Worm (Caenorhabditis elegans) whole organism, L4 larva: ENCODE results near the gene C05D9.3.
"Not testable (repeated sequence)": the region's sequence is repeated elsewhere in the genome, so short reads cannot be mapped to it uniquely, and the experiment has no call there.

Source experiments
- F26F4.8 ChIP-seq: fragments of 200-800 bp; sonication (Bioruptor generic); conservative IDR thresholded peaks from 2 replicates; pipeline ENCODE4 v1.3.6; 2022; ENCODE audit warnings: missing genetic modification characterization, missing compliant biosample characterization
- F44E2.7 ChIP-seq: fragments of 200-800 bp; sonication (Bioruptor generic); IDR thresholded peaks from 2 replicates; pipeline ENCODE4 v2.1.2; 2022; ENCODE audit warnings: missing genetic modification characterization, missing compliant biosample characterization
- T26A8.4 ChIP-seq: fragments of 200-800 bp; sonication (Bioruptor generic); IDR thresholded peaks from 2 replicates; pipeline ENCODE4 v1.3.6; 2022; ENCODE audit warnings: missing genetic modification characterization, missing compliant biosample characterization
- ZK337.2 ChIP-seq: fragments of 200-800 bp; sonication (Bioruptor generic); IDR thresholded peaks from 2 replicates; pipeline ENCODE4 v1.3.6; 2022; ENCODE audit warnings: missing genetic modification reagents, missing genetic modification characterization, missing compliant biosample characterization
- ZK546.5 ChIP-seq, 2 experiments: sonication (generic microtip); optimal IDR thresholded peaks; 2 replicates each; lab custom pipeline; 2017; ENCODE audit warnings: missing biosample characterization in 2 of 2, missing genetic modification characterization in 2 of 2
- ama-1 ChIP-seq: fragments of 150-350 bp; optimal IDR thresholded peaks from 2 replicates; lab custom pipeline; 2014; ENCODE audit warnings: inconsistent platforms, mixed read lengths
- arid-1 ChIP-seq: fragments of 200-800 bp; sonication (Bioruptor generic); conservative IDR thresholded peaks from 2 replicates; pipeline ENCODE4 v1.3.6; 2022; ENCODE audit warnings: missing genetic modification reagents, missing genetic modification characterization, missing compliant biosample characterization
- attf-4 ChIP-seq: sonication (generic microtip); optimal IDR thresholded peaks from 3 replicates; lab custom pipeline; 2017; ENCODE audit warnings: missing biosample characterization, missing genetic modification characterization
- ceh-28 ChIP-seq: fragments of 150-350 bp; optimal IDR thresholded peaks from 2 replicates; lab custom pipeline; 2014; ENCODE audit warnings: missing biosample characterization, missing genetic modification reagents, missing genetic modification characterization
- ceh-32 ChIP-seq: sonication (generic microtip); optimal IDR thresholded peaks from 2 replicates; lab custom pipeline; 2016; ENCODE audit warnings: mild to moderate bottlenecking, missing genetic modification characterization, missing compliant biosample characterization; ENCODE audit not compliant: poor library complexity
- ceh-44 ChIP-seq: fragments of 200-800 bp; sonication (Bioruptor generic); IDR thresholded peaks from 2 replicates; pipeline ENCODE4 v1.3.6; 2022; ENCODE audit warnings: missing genetic modification reagents, missing genetic modification characterization, missing compliant biosample characterization
- ctbp-1 ChIP-seq: fragments of 200-800 bp; sonication (Bioruptor generic); IDR thresholded peaks from 2 replicates; pipeline ENCODE4 v1.3.6; 2022; ENCODE audit warnings: missing genetic modification reagents, missing genetic modification characterization, missing compliant biosample characterization
- daf-12 ChIP-seq: fragments of 150-350 bp; optimal IDR thresholded peaks from 2 replicates; lab custom pipeline; 2014; ENCODE audit warnings: missing biosample characterization, missing genetic modification reagents, missing genetic modification characterization
- daf-16 ChIP-seq, 3 experiments: sonication (generic microtip); optimal IDR thresholded peaks; 2 replicates each; lab custom pipeline; 2016 to 2017; ENCODE audit warnings: missing genetic modification characterization in 3 of 3, missing genetic modification reagents in 3 of 3, mild to moderate bottlenecking in 2 of 3, missing compliant biosample characterization in 2 of 3, missing biosample characterization in 1 of 3, moderate library complexity in 1 of 3
- dmd-6 ChIP-seq: fragments of 200-800 bp; sonication (Bioruptor generic); IDR thresholded peaks from 2 replicates; pipeline ENCODE4 v1.3.6; 2022; ENCODE audit warnings: missing genetic modification reagents, missing genetic modification characterization, missing compliant biosample characterization
- dmd-8 ChIP-seq: fragments of 200-800 bp; sonication (Bioruptor generic); IDR thresholded peaks from 2 replicates; pipeline ENCODE4 v1.3.6; 2022; ENCODE audit warnings: missing genetic modification characterization, missing compliant biosample characterization
- dmd-9 ChIP-seq: fragments of 200-800 bp; sonication (Bioruptor generic); IDR thresholded peaks from 2 replicates; pipeline ENCODE4 v1.3.6; 2022; ENCODE audit warnings: missing genetic modification reagents, missing genetic modification characterization, missing compliant biosample characterization
- dpl-1 ChIP-seq: fragments of 150-350 bp; optimal IDR thresholded peaks from 2 replicates; lab custom pipeline; 2014; ENCODE audit warnings: missing biosample characterization, missing genetic modification reagents, missing genetic modification characterization
- dve-1 ChIP-seq: sonication (generic microtip); optimal IDR thresholded peaks from 2 replicates; lab custom pipeline; 2017; ENCODE audit warnings: antibody characterized with exemption, mild to moderate bottlenecking, missing genetic modification characterization, missing compliant biosample characterization; ENCODE audit not compliant: insufficient read depth
- egl-43 ChIP-seq: fragments of 200-800 bp; sonication (Bioruptor generic); IDR thresholded peaks from 2 replicates; pipeline ENCODE4 v1.3.6; 2022; ENCODE audit warnings: missing genetic modification reagents, missing genetic modification characterization, missing compliant biosample characterization
- fkh-10 ChIP-seq: fragments of 150-350 bp; optimal IDR thresholded peaks from 2 replicates; lab custom pipeline; 2014; ENCODE audit warnings: missing biosample characterization, missing genetic modification reagents, missing genetic modification characterization
- hlh-11 ChIP-seq: fragments of 200-800 bp; sonication (Bioruptor generic); optimal IDR thresholded peaks from 2 replicates; lab custom pipeline; 2018; ENCODE audit warnings: mild to moderate bottlenecking, missing genetic modification characterization, missing compliant biosample characterization
- jun-1 ChIP-seq: fragments of 150-350 bp; optimal IDR thresholded peaks from 2 replicates; lab custom pipeline; 2014; ENCODE audit warnings: missing biosample characterization, missing genetic modification reagents, missing genetic modification characterization
- lim-7 ChIP-seq: fragments of 200-800 bp; sonication (Bioruptor generic); IDR thresholded peaks from 2 replicates; pipeline ENCODE4 v1.3.6; 2022; ENCODE audit warnings: missing genetic modification characterization, missing compliant biosample characterization
- lin-1 ChIP-seq: fragments of 200-800 bp; sonication (Bioruptor generic); IDR thresholded peaks from 2 replicates; pipeline ENCODE4 v1.3.6; 2022; ENCODE audit warnings: missing genetic modification reagents, missing genetic modification characterization, missing compliant biosample characterization
- lin-13 ChIP-seq: fragments of 150-350 bp; optimal IDR thresholded peaks from 2 replicates; lab custom pipeline; 2014; ENCODE audit warnings: missing biosample characterization, missing genetic modification reagents, missing genetic modification characterization
- lin-38 ChIP-seq: fragments of 200-800 bp; sonication (Bioruptor generic); IDR thresholded peaks from 2 replicates; pipeline ENCODE4 v1.3.6; 2022; ENCODE audit warnings: missing genetic modification reagents, missing genetic modification characterization, missing compliant biosample characterization
- lsy-2 ChIP-seq, 2 experiments: fragments of 150-350 bp in 1 of 2; sonication (generic microtip) in 1 of 2; optimal IDR thresholded peaks; 2 replicates each; lab custom pipeline; 2014 to 2017; ENCODE audit warnings: missing biosample characterization in 2 of 2, missing genetic modification characterization in 2 of 2
- mdt-29 ChIP-seq: fragments of 200-800 bp; sonication (Bioruptor generic); IDR thresholded peaks from 2 replicates; pipeline ENCODE4 v1.3.6; 2022; ENCODE audit warnings: missing genetic modification reagents, missing genetic modification characterization, missing compliant biosample characterization
- mes-2 ChIP-seq: sonication (generic microtip); optimal IDR thresholded peaks from 2 replicates; lab custom pipeline; 2016; ENCODE audit warnings: missing genotype, mild to moderate bottlenecking, missing genetic modification characterization, missing compliant biosample characterization; ENCODE audit not compliant: poor library complexity, severe bottlenecking
- mxl-2 ChIP-seq: fragments of 200-800 bp; sonication (Bioruptor generic); conservative IDR thresholded peaks from 2 replicates; pipeline ENCODE4 v1.3.6; 2022; ENCODE audit warnings: missing genetic modification reagents, missing genetic modification characterization, missing compliant biosample characterization
- mxl-3 ChIP-seq: fragments of 200-800 bp; sonication (Bioruptor generic); optimal IDR thresholded peaks from 2 replicates; lab custom pipeline; 2018; ENCODE audit warnings: mild to moderate bottlenecking, missing genetic modification characterization, missing compliant biosample characterization
- nhr-11 ChIP-seq: fragments of 150-350 bp; optimal IDR thresholded peaks from 2 replicates; lab custom pipeline; 2014; ENCODE audit warnings: missing biosample characterization, missing genetic modification characterization
- nhr-111 ChIP-seq: fragments of 200-800 bp; sonication (Bioruptor generic); optimal IDR thresholded peaks from 2 replicates; lab custom pipeline; 2018; ENCODE audit warnings: mild to moderate bottlenecking, missing genetic modification characterization, missing compliant biosample characterization
- nhr-41 ChIP-seq: fragments of 200-800 bp; sonication (Bioruptor generic); IDR thresholded peaks from 2 replicates; pipeline ENCODE4 v1.3.6; 2022; ENCODE audit warnings: missing genetic modification reagents, missing genetic modification characterization, missing compliant biosample characterization
- nhr-42 ChIP-seq: fragments of 200-800 bp; sonication (Bioruptor generic); IDR thresholded peaks from 2 replicates; pipeline ENCODE4 v1.3.6; 2022; ENCODE audit warnings: missing genetic modification characterization, missing compliant biosample characterization
- nhr-6 ChIP-seq: fragments of 150-350 bp; optimal IDR thresholded peaks from 2 replicates; lab custom pipeline; 2014; ENCODE audit warnings: missing biosample characterization, missing genetic modification characterization
- pha-4 ChIP-seq, 2 experiments: fragments of 150-350 bp in 1 of 2; fragments of 200-800 bp in 1 of 2; sonication (Bioruptor generic) in 1 of 2; IDR thresholded peaks in 1 of 2; optimal IDR thresholded peaks in 1 of 2; 2 replicates each; pipeline versions ENCODE4 v1.3.6 to Lab custom; 2014 to 2022; ENCODE audit warnings: missing genetic modification characterization in 2 of 2, missing genetic modification reagents in 2 of 2, missing biosample characterization in 1 of 2, missing compliant biosample characterization in 1 of 2
- rbr-2 ChIP-seq: sonication (generic microtip); optimal IDR thresholded peaks from 2 replicates; lab custom pipeline; 2016; ENCODE audit warnings: missing genotype, missing genetic modification characterization, missing compliant biosample characterization
- saeg-2 ChIP-seq: fragments of 200-800 bp; sonication (Bioruptor generic); IDR thresholded peaks from 2 replicates; pipeline ENCODE4 v1.3.6; 2022; ENCODE audit warnings: missing genetic modification reagents, missing genetic modification characterization, missing compliant biosample characterization
- set-16 ChIP-seq: fragments of 200-800 bp; sonication (Bioruptor generic); IDR thresholded peaks from 2 replicates; pipeline ENCODE4 v1.3.6; 2022; ENCODE audit warnings: missing genetic modification reagents, missing genetic modification characterization, missing compliant biosample characterization
- vab-7 ChIP-seq: fragments of 200-800 bp; sonication (Bioruptor generic); IDR thresholded peaks from 2 replicates; pipeline ENCODE4 v1.3.6; 2022; ENCODE audit warnings: missing genetic modification reagents, missing genetic modification characterization, missing compliant biosample characterization
- zag-1 ChIP-seq: fragments of 150-350 bp; optimal IDR thresholded peaks from 2 replicates; lab custom pipeline; 2014; ENCODE audit warnings: missing biosample characterization, missing genetic modification characterization
- zfp-3 ChIP-seq: fragments of 200-800 bp; sonication (Bioruptor generic); conservative IDR thresholded peaks from 2 replicates; pipeline ENCODE4 v1.3.6; 2022; ENCODE audit warnings: missing genetic modification reagents, missing genetic modification characterization, missing compliant biosample characterization

The C05D9.3 gene

DNA sequence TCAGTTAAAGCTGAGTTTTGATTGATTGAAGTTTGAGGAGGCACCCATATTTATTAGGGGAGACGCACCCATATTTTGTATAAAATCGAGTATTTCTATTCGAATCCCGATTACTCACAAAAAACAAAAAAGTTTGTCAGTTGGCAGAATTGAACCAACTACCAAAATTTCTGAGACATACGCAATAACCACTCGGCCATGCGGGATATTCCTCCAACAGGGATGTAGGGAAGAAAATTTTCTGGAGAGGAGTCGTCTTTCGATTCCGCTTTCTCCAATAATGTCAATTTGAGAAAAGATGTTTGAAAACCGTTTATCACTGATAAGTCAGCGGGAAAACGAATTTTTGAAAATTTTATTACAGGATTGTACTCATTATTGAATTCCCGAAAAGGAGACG, 41.1 kb upstream of the C05D9.3 start:
- TF ChIP-seq lin-1 (GFP tag; lab: Robert Waterston, UW) (0 out of 2 replicates have a peak, but pooled peaks have one; percentile 32), lim-7 (peak; percentile 73; the same call in 1 of the 2 replicates), dmd-8 (peak; percentile 60), pha-4 (GFP tag; IDR thresholded peaks at IDR 0.05; lab: Robert Waterston, UW) (peak; percentile 22; the same call in 1 of the 2 replicates), lin-38 (GFP tag; lab: Robert Waterston, UW) (peak; percentile 56; the same call in 1 of the 2 replicates), F26F4.8 (0 out of 2 replicates have a peak, but pooled peaks have one; percentile 44), ctbp-1 (GFP tag; lab: Robert Waterston, UW) (0 out of 2 replicates have a peak, but pooled peaks have one; percentile 36), egl-43 (peak; percentile 77), ceh-44 (GFP tag; lab: Robert Waterston, UW) (0 out of 2 replicates have a peak, but pooled peaks have one; percentile 37), dmd-9 (GFP tag; lab: Robert Waterston, UW) (0 out of 2 replicates have a peak, but pooled peaks have one; percentile 8), zfp-3 (GFP tag; lab: Robert Waterston, UW) (peak; percentile 41; the same call in 1 of the 2 replicates), T26A8.4 (GFP tag; lab: Robert Waterston, UW) (peak; percentile 48; the same call in 1 of the 2 replicates), vab-7 (GFP tag; lab: Robert Waterston, UW) (peak; percentile 11; the same call in 1 of the 2 replicates), arid-1 (GFP tag; lab: Robert Waterston, UW) (peak; percentile 58; the same call in 1 of the 2 replicates), dmd-6 (peak; percentile 21; the same call in 1 of the 2 replicates)
- not testable (repeated sequence) for TF ChIP-seq pha-4 (tag; optimal IDR thresholded peaks at IDR 0.05; lab: Kevin White, UChicago)

ce11 chrX:1072152-1072551, 39.6 kb upstream of the C05D9.3 start, which contains the start of gene lim-6:
lim-6 (plus strand) TSS chrX:1072452.
- no peak for TF ChIP-seq lsy-2 (tag; optimal IDR thresholded peaks at IDR 0.05; lab: Kevin White, UChicago)
- no peak for TF ChIP-seq rbr-2 (tag; lab: Kevin White, UChicago)
- no peak for TF ChIP-seq attf-4 (tag; lab: Kevin White, UChicago)
- TF ChIP-seq dpl-1, result no peak
- TF ChIP-seq zag-1, result no peak
- TF ChIP-seq fkh-10 (GFP tag; lab: Kevin White, UChicago), result no peak
- TF ChIP-seq jun-1, result no peak
- TF ChIP-seq nhr-41 (GFP tag; lab: Robert Waterston, UW), result no peak
- TF ChIP-seq dve-1 (tag; lab: Kevin White, UChicago), result no peak
- no peak for TF ChIP-seq ZK546.5 (tag; optimal IDR thresholded peaks at IDR 0.05; lab: Kevin White, UChicago)

DNA sequence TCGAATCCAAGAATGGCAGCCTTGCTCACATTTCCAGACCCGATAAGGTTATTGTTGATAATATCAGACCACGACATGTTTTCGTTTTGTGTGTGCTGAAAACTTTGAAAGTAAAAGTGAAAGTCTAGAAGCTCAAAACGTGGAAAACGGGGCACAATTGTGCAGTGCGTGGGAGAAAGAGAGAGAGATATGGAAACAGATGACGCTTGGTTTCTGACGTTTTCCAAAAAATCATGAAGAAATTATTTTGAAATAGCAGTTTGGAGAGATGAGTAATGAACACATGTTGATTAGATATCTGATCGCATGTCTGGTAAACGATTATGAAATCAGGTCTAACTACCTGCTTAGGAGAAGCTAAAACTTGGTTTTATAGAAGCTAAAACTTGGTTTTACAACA, 31.2 kb upstream of the C05D9.3 start, which contains the start of gene pfn-3:
Gene pfn-3, minus strand, starts transcription at position 101 of the 400 bp plus-strand sequence.
- TF ChIP-seq ceh-32 (tag; lab: Kevin White, UChicago) (no peak), nhr-6 (tag; lab: Kevin White, UChicago) (no peak)

- peak; percentile 8 for TF ChIP-seq mes-2 (tag; lab: Kevin White, UChicago)
- TF ChIP-seq lin-38 (GFP tag; lab: Robert Waterston, UW), result no peak
- peak; percentile 24 for TF ChIP-seq hlh-11 (tag; lab: Kevin White, UChicago)
- no peak for TF ChIP-seq ZK337.2 (GFP tag; lab: Robert Waterston, UW)
- TF ChIP-seq lin-13 (GFP tag; lab: Kevin White, UChicago), result no peak
- TF ChIP-seq ceh-32 (tag; lab: Kevin White, UChicago), result no peak
- no peak for TF ChIP-seq mdt-29 (GFP tag; lab: Robert Waterston, UW)
- no peak for TF ChIP-seq daf-12 (tag; lab: Kevin White, UChicago)
- peak in 1 of 2 experiments; percentile 23 for TF ChIP-seq daf-16 (GFP tag; optimal IDR thresholded peaks at IDR 0.05; lab: Kevin White, UChicago)
- no peak for TF ChIP-seq daf-16 (tag; optimal IDR thresholded peaks at IDR 0.05; lab: Kevin White, UChicago)
- no peak for TF ChIP-seq ceh-28 (tag; lab: Kevin White, UChicago)
- no peak for TF ChIP-seq egl-43
- 0 out of 2 replicates have a peak, but pooled peaks have one; percentile 34 for TF ChIP-seq F44E2.7 (GFP tag; lab: Robert Waterston, UW)
- TF ChIP-seq mxl-2 (GFP tag; lab: Robert Waterston, UW), result no peak
- TF ChIP-seq saeg-2, result no peak
- TF ChIP-seq mxl-3 (GFP tag; lab: Kevin White, UChicago), result peak; percentile 19
- TF ChIP-seq nhr-42 (GFP tag; lab: Robert Waterston, UW), result no peak
- no peak for TF ChIP-seq nhr-111 (GFP tag; lab: Kevin White, UChicago)
- TF ChIP-seq set-16 (GFP tag; lab: Robert Waterston, UW), result peak; percentile 22; the same call in 1 of the 2 replicates
- TF ChIP-seq nhr-11 (tag; lab: Kevin White, UChicago), result no peak
- TF ChIP-seq ama-1 (lab: Kevin White, UChicago), result no peak
These were observed 29.8 kb upstream of the C05D9.3 start for ce11 chrX:1081927-1082326.
